Worm (Caenorhabditis elegans) whole organism, L4 larva: ENCODE results near the gene K06B4.15.

Source experiments
- Y105C5A.15 ChIP-seq: fragments of 200-800 bp; sonication (Bioruptor generic); IDR thresholded peaks from 2 replicates; pipeline ENCODE4 v1.3.6; 2022; ENCODE audit warnings: missing genetic modification characterization, missing compliant biosample characterization
- Y48G9A.11 ChIP-seq: fragments of 200-800 bp; sonication (Bioruptor generic); IDR thresholded peaks from 2 replicates; pipeline ENCODE4 v1.3.6; 2022; ENCODE audit warnings: missing genetic modification reagents, missing genetic modification characterization, missing compliant biosample characterization
- arid-1 ChIP-seq: fragments of 200-800 bp; sonication (Bioruptor generic); conservative IDR thresholded peaks from 2 replicates; pipeline ENCODE4 v1.3.6; 2022; ENCODE audit warnings: missing genetic modification reagents, missing genetic modification characterization, missing compliant biosample characterization
- attf-4 ChIP-seq: sonication (generic microtip); optimal IDR thresholded peaks from 3 replicates; lab custom pipeline; 2017; ENCODE audit warnings: missing biosample characterization, missing genetic modification characterization
- ceh-20 ChIP-seq: fragments of 200-800 bp; sonication (Bioruptor generic); IDR thresholded peaks from 2 replicates; pipeline ENCODE4 v1.3.6; 2022; ENCODE audit warnings: missing genetic modification reagents, missing genetic modification characterization, missing compliant biosample characterization
- ceh-44 ChIP-seq: fragments of 200-800 bp; sonication (Bioruptor generic); IDR thresholded peaks from 2 replicates; pipeline ENCODE4 v1.3.6; 2022; ENCODE audit warnings: missing genetic modification reagents, missing genetic modification characterization, missing compliant biosample characterization
- ceh-62 ChIP-seq: sonication (generic microtip); optimal IDR thresholded peaks from 2 replicates; lab custom pipeline; 2017; ENCODE audit warnings: missing biosample characterization, missing genetic modification characterization
- ceh-82 ChIP-seq: sonication (generic microtip); optimal IDR thresholded peaks from 2 replicates; lab custom pipeline; 2017; ENCODE audit warnings: missing biosample characterization, missing genetic modification characterization
- daf-19 ChIP-seq: fragments of 200-800 bp; sonication (Bioruptor generic); conservative IDR thresholded peaks from 2 replicates; pipeline ENCODE4 v1.3.6; 2022; ENCODE audit warnings: missing genetic modification characterization, missing compliant biosample characterization
- dmd-6 ChIP-seq: fragments of 200-800 bp; sonication (Bioruptor generic); IDR thresholded peaks from 2 replicates; pipeline ENCODE4 v1.3.6; 2022; ENCODE audit warnings: missing genetic modification reagents, missing genetic modification characterization, missing compliant biosample characterization
- dmd-9 ChIP-seq: fragments of 200-800 bp; sonication (Bioruptor generic); IDR thresholded peaks from 2 replicates; pipeline ENCODE4 v1.3.6; 2022; ENCODE audit warnings: missing genetic modification reagents, missing genetic modification characterization, missing compliant biosample characterization
- dve-1 ChIP-seq: sonication (generic microtip); optimal IDR thresholded peaks from 2 replicates; lab custom pipeline; 2017; ENCODE audit warnings: antibody characterized with exemption, mild to moderate bottlenecking, missing genetic modification characterization, missing compliant biosample characterization; ENCODE audit not compliant: insufficient read depth
- egl-43 ChIP-seq: fragments of 200-800 bp; sonication (Bioruptor generic); IDR thresholded peaks from 2 replicates; pipeline ENCODE4 v1.3.6; 2022; ENCODE audit warnings: missing genetic modification reagents, missing genetic modification characterization, missing compliant biosample characterization
- fos-1 ChIP-seq: fragments of 150-350 bp; optimal IDR thresholded peaks from 2 replicates; lab custom pipeline; 2014; ENCODE audit warnings: missing biosample characterization, missing genetic modification characterization
- jun-1 ChIP-seq: fragments of 150-350 bp; optimal IDR thresholded peaks from 2 replicates; lab custom pipeline; 2014; ENCODE audit warnings: missing biosample characterization, missing genetic modification reagents, missing genetic modification characterization
- lin-1 ChIP-seq: fragments of 200-800 bp; sonication (Bioruptor generic); IDR thresholded peaks from 2 replicates; pipeline ENCODE4 v1.3.6; 2022; ENCODE audit warnings: missing genetic modification reagents, missing genetic modification characterization, missing compliant biosample characterization
- lin-29 ChIP-seq: fragments of 200-800 bp; sonication (Bioruptor generic); IDR thresholded peaks from 2 replicates; pipeline ENCODE4 v1.3.6; 2022; ENCODE audit warnings: missing genetic modification reagents, missing genetic modification characterization, missing compliant biosample characterization
- lin-38 ChIP-seq: fragments of 200-800 bp; sonication (Bioruptor generic); IDR thresholded peaks from 2 replicates; pipeline ENCODE4 v1.3.6; 2022; ENCODE audit warnings: missing genetic modification reagents, missing genetic modification characterization, missing compliant biosample characterization
- lsy-2 ChIP-seq, 2 experiments: fragments of 150-350 bp in 1 of 2; sonication (generic microtip) in 1 of 2; optimal IDR thresholded peaks; 2 replicates each; lab custom pipeline; 2014 to 2017; ENCODE audit warnings: missing biosample characterization in 2 of 2, missing genetic modification characterization in 2 of 2
- madf-5 ChIP-seq, 2 experiments: fragments of 200-800 bp; sonication (Bioruptor generic); IDR thresholded peaks; 2 replicates each; pipeline ENCODE4 v1.3.6; 2022; ENCODE audit warnings: missing compliant biosample characterization in 2 of 2, missing genetic modification characterization in 2 of 2
- mep-1 ChIP-seq: fragments of 150-350 bp; sonication (generic microtip); optimal IDR thresholded peaks from 3 replicates; lab custom pipeline; 2014; ENCODE audit warnings: missing biosample characterization, missing genetic modification characterization
- nhr-10 ChIP-seq: fragments of 150-350 bp; optimal IDR thresholded peaks from 2 replicates; lab custom pipeline; 2014; ENCODE audit warnings: missing biosample characterization, missing genetic modification characterization
- nhr-102 ChIP-seq: sonication (generic microtip); optimal IDR thresholded peaks from 2 replicates; lab custom pipeline; 2016; ENCODE audit warnings: mild to moderate bottlenecking, missing genetic modification characterization, moderate library complexity, missing compliant biosample characterization
- nhr-111 ChIP-seq: fragments of 200-800 bp; sonication (Bioruptor generic); optimal IDR thresholded peaks from 2 replicates; lab custom pipeline; 2018; ENCODE audit warnings: mild to moderate bottlenecking, missing genetic modification characterization, missing compliant biosample characterization
- nhr-237 ChIP-seq: sonication (generic microtip); optimal IDR thresholded peaks from 2 replicates; lab custom pipeline; 2017; ENCODE audit warnings: missing biosample characterization, missing genetic modification characterization
- nhr-28 ChIP-seq: fragments of 150-350 bp; optimal IDR thresholded peaks from 2 replicates; lab custom pipeline; 2014; ENCODE audit warnings: missing biosample characterization, missing genetic modification characterization
- nhr-41 ChIP-seq: fragments of 200-800 bp; sonication (Bioruptor generic); IDR thresholded peaks from 2 replicates; pipeline ENCODE4 v1.3.6; 2022; ENCODE audit warnings: missing genetic modification reagents, missing genetic modification characterization, missing compliant biosample characterization
- nhr-42 ChIP-seq: fragments of 200-800 bp; sonication (Bioruptor generic); IDR thresholded peaks from 2 replicates; pipeline ENCODE4 v1.3.6; 2022; ENCODE audit warnings: missing genetic modification characterization, missing compliant biosample characterization
- nhr-76 ChIP-seq: fragments of 150-350 bp; optimal IDR thresholded peaks from 2 replicates; lab custom pipeline; 2014; ENCODE audit warnings: missing biosample characterization, missing genetic modification characterization
- pha-4 ChIP-seq, 2 experiments: fragments of 150-350 bp in 1 of 2; fragments of 200-800 bp in 1 of 2; sonication (Bioruptor generic) in 1 of 2; IDR thresholded peaks in 1 of 2; optimal IDR thresholded peaks in 1 of 2; 2 replicates each; pipeline versions ENCODE4 v1.3.6 to Lab custom; 2014 to 2022; ENCODE audit warnings: missing genetic modification characterization in 2 of 2, missing genetic modification reagents in 2 of 2, missing biosample characterization in 1 of 2, missing compliant biosample characterization in 1 of 2
- pqm-1 ChIP-seq: sonication (generic microtip); optimal IDR thresholded peaks from 2 replicates; lab custom pipeline; 2017; ENCODE audit warnings: missing biosample characterization, missing genetic modification characterization
- rbr-2 ChIP-seq: sonication (generic microtip); optimal IDR thresholded peaks from 2 replicates; lab custom pipeline; 2016; ENCODE audit warnings: missing genotype, missing genetic modification characterization, missing compliant biosample characterization
- set-16 ChIP-seq: fragments of 200-800 bp; sonication (Bioruptor generic); IDR thresholded peaks from 2 replicates; pipeline ENCODE4 v1.3.6; 2022; ENCODE audit warnings: missing genetic modification reagents, missing genetic modification characterization, missing compliant biosample characterization
- snpc-4 ChIP-seq: fragments of 150-350 bp; optimal IDR thresholded peaks from 2 replicates; lab custom pipeline; 2014; ENCODE audit warnings: missing biosample characterization, missing genetic modification characterization
- unc-130 ChIP-seq: sonication (generic microtip); optimal IDR thresholded peaks from 2 replicates; lab custom pipeline; 2016; ENCODE audit warnings: missing genetic modification reagents, missing genetic modification characterization, missing compliant biosample characterization
- unc-62 ChIP-seq, 3 experiments: fragments of 150-350 bp in 1 of 3; sonication (generic microtip); optimal IDR thresholded peaks in 2 of 3; peaks in 1 of 3; 1 replicate in 1 of 3; 2 replicates in 2 of 3; lab custom pipeline; 2014 to 2017; ENCODE audit warnings: missing biosample characterization in 3 of 3, missing genetic modification characterization in 3 of 3, missing genetic modification reagents in 3 of 3, missing genotype in 1 of 3
- vab-7 ChIP-seq: fragments of 200-800 bp; sonication (Bioruptor generic); IDR thresholded peaks from 2 replicates; pipeline ENCODE4 v1.3.6; 2022; ENCODE audit warnings: missing genetic modification reagents, missing genetic modification characterization, missing compliant biosample characterization
- zfp-2 ChIP-seq: sonication (generic microtip); optimal IDR thresholded peaks from 2 replicates; lab custom pipeline; 2016; ENCODE audit warnings: mild to moderate bottlenecking, missing genetic modification characterization, missing compliant biosample characterization
- ztf-7 ChIP-seq: fragments of 150-350 bp; optimal IDR thresholded peaks from 2 replicates; lab custom pipeline; 2014; ENCODE audit warnings: missing biosample characterization, missing genetic modification characterization

The K06B4.15 gene

DNA sequence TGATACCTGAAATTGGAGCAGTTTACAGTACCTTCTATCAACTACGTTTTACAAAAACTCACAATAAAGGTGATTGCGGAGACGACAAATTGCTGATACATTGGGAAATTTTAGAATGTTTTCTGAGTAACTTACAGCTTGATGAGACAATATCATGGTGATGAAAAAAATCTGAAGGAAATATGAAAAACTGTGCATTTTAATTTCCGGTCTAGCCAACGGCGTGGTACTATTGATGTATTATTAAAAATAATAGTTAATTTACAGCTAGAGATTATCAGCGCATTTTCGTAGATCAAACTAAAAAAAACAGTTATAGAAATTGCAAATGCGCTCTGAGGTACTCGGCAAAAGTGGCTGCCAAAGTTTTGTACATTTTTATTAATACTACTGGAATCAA, 27.9 kb downstream of the K06B4.15 start, which contains the start of gene srx-29:
srx-29 (minus strand) TSS at position 101 of the 400 bp plus-strand sequence.
- TF ChIP-seq jun-1 (tag; lab: Kevin White, UChicago): no peak
- no peak for TF ChIP-seq nhr-237 (tag; lab: Kevin White, UChicago)
- no peak for TF ChIP-seq ceh-62 (tag; lab: Kevin White, UChicago)
- no peak for TF ChIP-seq dmd-9
- no peak for TF ChIP-seq lin-38 (GFP tag; lab: Robert Waterston, UW)
- TF ChIP-seq zfp-2 (tag; lab: Kevin White, UChicago): no peak
- no peak for TF ChIP-seq ceh-20 (GFP tag; lab: Robert Waterston, UW)
- no peak for TF ChIP-seq snpc-4 (tag; lab: Kevin White, UChicago)
- TF ChIP-seq set-16 (GFP tag; lab: Robert Waterston, UW): no peak
- no peak for TF ChIP-seq mep-1 (tag; lab: Kevin White, UChicago)
- no peak for TF ChIP-seq pqm-1
- no peak for TF ChIP-seq egl-43 (GFP tag; lab: Robert Waterston, UW)
- no peak for TF ChIP-seq lin-1 (GFP tag; lab: Robert Waterston, UW)
- no peak for TF ChIP-seq dve-1 (tag; lab: Kevin White, UChicago)
- no peak for TF ChIP-seq nhr-10 (tag; lab: Kevin White, UChicago)
- TF ChIP-seq ztf-7 (tag; lab: Kevin White, UChicago): no peak
- TF ChIP-seq fos-1 (tag; lab: Kevin White, UChicago): no peak
- TF ChIP-seq nhr-42: no peak

DNA sequence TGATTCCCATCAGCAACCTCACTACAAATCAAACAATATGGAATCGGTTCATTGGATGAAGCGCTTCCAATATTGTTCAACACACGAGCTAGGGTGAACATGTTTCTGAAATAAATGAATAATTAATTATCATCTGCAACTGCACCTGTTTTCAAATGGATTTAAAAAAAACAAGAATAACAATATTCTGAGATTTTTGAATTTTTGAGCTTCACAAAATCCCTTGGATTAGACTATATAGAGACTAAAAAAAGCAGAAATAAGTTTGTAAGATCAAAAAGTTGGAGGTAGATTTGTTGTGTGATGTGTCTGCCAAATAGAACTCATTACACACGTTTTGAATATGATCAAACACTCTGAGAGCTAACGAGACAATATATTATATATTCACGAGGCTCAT, 29.6 kb downstream of the K06B4.15 start, which contains the start of gene nhr-199:
nhr-199 (minus strand) TSS at position 101 of the 400 bp plus-strand sequence.
- TF ChIP-seq unc-62 (GFP tag; optimal IDR thresholded peaks at IDR 0.05 in 1 of 2; lab: Kevin White, UChicago): no peak
- no peak for TF ChIP-seq unc-62 (tag; optimal IDR thresholded peaks at IDR 0.05; lab: Kevin White, UChicago)
- TF ChIP-seq nhr-76: no peak
- no peak for TF ChIP-seq rbr-2 (tag; lab: Kevin White, UChicago)
- no peak for TF ChIP-seq lsy-2 (tag; optimal IDR thresholded peaks at IDR 0.05; lab: Kevin White, UChicago)
- no peak for TF ChIP-seq nhr-28 (tag; lab: Kevin White, UChicago)
- no peak for TF ChIP-seq Y105C5A.15 (GFP tag; lab: Robert Waterston, UW)
- TF ChIP-seq nhr-102 (tag; lab: Kevin White, UChicago): no peak
- no peak for TF ChIP-seq nhr-41
- no peak for TF ChIP-seq arid-1
- TF ChIP-seq fos-1 (tag; lab: Kevin White, UChicago): no peak
- TF ChIP-seq, all 104 proteins: peak for 0

DNA sequence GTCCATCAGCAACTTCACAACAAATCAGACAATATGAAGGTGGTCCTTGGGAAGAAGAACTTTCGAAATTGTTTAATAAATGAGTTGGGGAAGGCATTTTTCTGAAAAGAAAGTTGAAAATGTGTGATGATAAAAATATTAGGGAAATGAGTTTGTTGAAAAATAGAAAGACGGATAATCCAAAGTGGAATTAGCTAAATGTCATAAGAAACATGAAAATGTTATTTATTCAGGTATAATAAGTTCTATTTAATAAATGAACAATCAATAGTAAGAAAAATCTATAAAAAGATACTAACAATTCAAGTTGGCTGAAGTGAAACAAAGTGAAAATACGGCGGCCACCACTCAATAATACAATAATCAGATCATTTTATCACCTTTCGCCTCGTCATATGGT, 32.0 kb downstream of the K06B4.15 start, which contains the start of gene nhr-53:
nhr-53 (minus strand) TSS at position 101 of the 400 bp plus-strand sequence.
- TF ChIP-seq pha-4 (GFP tag; IDR thresholded peaks at IDR 0.05; lab: Robert Waterston, UW) (no peak), pha-4 (tag; optimal IDR thresholded peaks at IDR 0.05; lab: Kevin White, UChicago) (no peak), lsy-2 (tag; optimal IDR thresholded peaks at IDR 0.05; lab: Kevin White, UChicago) (no peak), egl-43 (GFP tag; lab: Robert Waterston, UW) (no peak), attf-4 (tag; lab: Kevin White, UChicago) (no peak), daf-19 (GFP tag; lab: Robert Waterston, UW) (no peak), lin-29 (no peak), ceh-44 (GFP tag; lab: Robert Waterston, UW) (no peak)
- TF ChIP-seq, all 104 proteins: peak for 0

DNA sequence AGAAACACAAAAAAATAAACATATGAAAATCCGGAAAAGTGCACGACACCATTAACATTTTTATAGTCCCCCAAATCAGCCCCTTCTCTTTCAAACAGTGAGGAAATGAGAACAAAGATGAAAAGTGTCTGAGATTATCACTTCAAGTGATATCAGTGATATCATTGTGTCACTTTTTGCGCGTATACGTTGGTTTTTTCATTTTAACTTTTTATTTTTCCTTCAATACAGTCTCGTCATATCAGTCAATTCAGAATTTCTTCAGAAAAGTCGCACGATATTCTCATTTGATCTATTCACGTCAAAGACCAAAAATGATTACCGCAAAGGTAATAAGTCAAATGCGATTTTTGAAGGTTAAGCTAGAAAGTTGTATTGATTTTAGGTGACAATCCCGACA, 34.5 kb downstream of the K06B4.15 start, which contains the start of gene twk-34:
twk-34 (plus strand) TSS at position 216 of the 400 bp plus-strand sequence.
- TF ChIP-seq dmd-6 (GFP tag; lab: Robert Waterston, UW): peak; percentile 21; the same call in 1 of the 2 replicates
- TF ChIP-seq lin-38 (GFP tag; lab: Robert Waterston, UW): no peak
- no peak for TF ChIP-seq nhr-76
- TF ChIP-seq nhr-111: no peak
- no peak for TF ChIP-seq madf-5 (GFP tag; IDR thresholded peaks at IDR 0.05; lab: Robert Waterston, UW)
- no peak for TF ChIP-seq vab-7 (GFP tag; lab: Robert Waterston, UW)
- peak; percentile 7 for TF ChIP-seq nhr-28 (tag; lab: Kevin White, UChicago)
- no peak for TF ChIP-seq ceh-82 (tag; lab: Kevin White, UChicago)
- no peak for TF ChIP-seq Y48G9A.11 (GFP tag; lab: Robert Waterston, UW)
- TF ChIP-seq unc-130: no peak
